Fruit fly (Drosophila melanogaster): ENCODE measurements around the gene Ctps.

The Ctps gene

DNA sequence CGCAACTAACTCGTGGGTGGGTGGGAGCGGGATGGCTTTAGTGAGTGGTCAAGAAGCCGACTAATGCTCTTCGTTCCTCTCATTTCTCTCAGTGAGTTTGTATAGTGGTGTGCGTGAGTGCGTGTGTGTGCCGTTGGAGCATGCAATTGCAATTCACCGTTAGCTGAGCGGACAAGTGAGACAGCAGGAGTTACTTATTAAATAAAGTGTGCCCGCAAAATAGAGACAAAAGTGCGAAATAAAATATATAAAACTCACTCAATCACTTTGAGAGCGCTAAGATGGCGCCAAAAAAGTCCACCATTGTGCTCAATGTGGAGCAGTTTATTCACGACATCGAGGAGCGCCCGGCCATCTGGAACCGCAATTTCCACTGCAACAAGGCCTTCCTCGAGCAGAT is 10.8 kb downstream of the Ctps start:
- TF ChIP-seq psq (optimal IDR thresholded peaks at IDR 0.05) (no peak), EcR (GFP tag; optimal IDR thresholded peaks at IDR 0.05) (no peak), usp (GFP tag; optimal IDR thresholded peaks at IDR 0.05) (no peak), Dll (optimal IDR thresholded peaks at IDR 0.05) (no peak), pan (optimal IDR thresholded peaks at IDR 0.05) (no peak)

DNA sequence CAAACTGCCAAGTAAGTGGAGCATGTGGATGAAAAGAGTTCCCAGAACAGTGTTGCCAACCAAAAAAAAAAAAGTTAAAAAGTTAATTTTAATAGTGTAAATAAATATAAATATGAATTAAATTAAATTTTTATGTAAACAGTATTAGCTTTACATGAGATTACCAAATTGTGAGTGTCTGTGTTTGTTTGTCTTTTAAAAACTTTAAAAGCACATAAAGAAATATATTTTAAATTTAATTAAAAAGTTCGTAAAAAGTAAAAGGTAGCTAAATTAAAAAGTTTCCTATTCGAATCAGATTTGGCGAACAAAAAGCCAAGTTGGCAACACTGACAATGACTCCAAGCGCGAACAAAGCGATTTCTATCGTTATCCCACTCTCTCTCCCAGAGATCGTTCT is 11.2 kb downstream of the Ctps start:
- TF ChIP-seq EcR (GFP tag; optimal IDR thresholded peaks at IDR 0.05) (no peak), Dll (optimal IDR thresholded peaks at IDR 0.05) (no peak), pan (optimal IDR thresholded peaks at IDR 0.05) (no peak), psq (optimal IDR thresholded peaks at IDR 0.05) (no peak), CG8478 (optimal IDR thresholded peaks at IDR 0.05) (no peak), usp (GFP tag; optimal IDR thresholded peaks at IDR 0.05) (no peak)

DNA sequence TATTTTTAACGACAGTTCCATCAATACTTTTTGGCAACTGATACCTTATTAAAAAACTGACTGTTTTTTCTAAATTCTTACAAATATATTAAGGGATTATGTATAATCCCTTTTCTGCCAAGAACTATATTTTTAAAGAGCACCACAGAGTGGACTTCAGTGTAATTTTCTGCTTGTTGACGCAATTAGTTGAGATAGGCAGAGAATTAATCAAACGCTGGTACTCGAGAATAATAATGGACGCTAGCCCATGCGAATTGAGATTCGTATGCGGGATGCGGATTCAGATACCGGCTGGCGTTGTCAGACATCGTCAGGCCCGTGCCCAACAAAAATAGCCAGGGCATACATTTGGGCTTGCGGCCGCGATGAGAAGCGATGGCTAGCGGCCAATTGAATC is 15.5 kb downstream of the Ctps start, which contains the start of gene CG13458:
Gene CG13458 (plus strand): TSS at position 301 of the 400 bp plus-strand sequence.
- TF ChIP-seq Dll (optimal IDR thresholded peaks at IDR 0.05) (no peak), psq (optimal IDR thresholded peaks at IDR 0.05) (no peak), EcR (GFP tag; optimal IDR thresholded peaks at IDR 0.05) (no peak), usp (GFP tag; optimal IDR thresholded peaks at IDR 0.05) (no peak), CG8478 (optimal IDR thresholded peaks at IDR 0.05) (no peak), pan (optimal IDR thresholded peaks at IDR 0.05) (no peak)

DNA sequence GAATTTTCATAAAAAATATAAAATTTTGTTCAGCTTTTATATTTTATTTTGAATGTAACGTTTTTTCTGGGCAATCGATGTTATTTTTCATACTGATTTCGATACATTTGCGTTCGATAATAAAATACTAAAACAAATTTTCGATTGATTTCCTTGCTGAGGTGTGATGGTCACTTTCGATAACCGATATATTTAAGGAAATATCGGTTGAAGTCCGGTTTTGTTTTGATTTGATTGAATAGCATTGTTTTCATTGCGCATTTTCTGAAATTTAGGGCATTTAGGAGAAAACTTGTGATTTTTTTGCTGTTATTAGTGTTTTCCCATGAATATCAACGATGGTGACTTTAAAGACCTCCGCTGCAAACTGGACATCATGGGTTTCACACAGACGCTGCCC is 18.8 kb downstream of the Ctps start, which contains the start of gene Cep135:
Gene Cep135 (plus strand): TSS at position 202 of the 400 bp plus-strand sequence.
- TF ChIP-seq psq (optimal IDR thresholded peaks at IDR 0.05), result no peak
- no peak for TF ChIP-seq EcR (GFP tag; optimal IDR thresholded peaks at IDR 0.05)
- TF ChIP-seq CG8478 (optimal IDR thresholded peaks at IDR 0.05), result no peak
- TF ChIP-seq Dll (optimal IDR thresholded peaks at IDR 0.05), result no peak
- TF ChIP-seq usp (GFP tag; optimal IDR thresholded peaks at IDR 0.05), result no peak
- no peak for TF ChIP-seq pan (optimal IDR thresholded peaks at IDR 0.05)

DNA sequence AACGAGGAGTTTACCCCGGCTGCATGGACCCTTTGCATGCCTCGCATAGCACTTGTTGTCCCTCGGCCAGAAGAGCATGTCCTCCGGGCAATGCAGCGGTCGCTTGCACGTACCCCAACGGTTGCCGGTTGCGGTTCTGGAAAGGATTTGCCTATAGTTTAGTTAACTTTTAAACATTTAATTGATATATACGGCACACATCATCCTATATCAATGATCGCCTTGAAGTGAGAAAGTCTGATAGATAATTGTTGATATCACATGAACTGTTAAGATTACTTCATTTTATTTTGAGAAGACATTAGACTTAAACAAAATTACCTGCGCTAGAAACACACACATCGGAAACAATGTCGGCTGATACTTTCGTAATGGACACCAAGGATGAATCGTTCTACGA is 23.6 kb downstream of the Ctps start, which contains the start of gene CG32847:
Gene CG32847 (plus strand): TSS at position 301 of the 400 bp plus-strand sequence.
- no peak for TF ChIP-seq EcR (GFP tag; optimal IDR thresholded peaks at IDR 0.05)
- TF ChIP-seq Dll (optimal IDR thresholded peaks at IDR 0.05), result no peak
- no peak for TF ChIP-seq psq (optimal IDR thresholded peaks at IDR 0.05)
- no peak for TF ChIP-seq pan (optimal IDR thresholded peaks at IDR 0.05)
- TF ChIP-seq CG8478 (optimal IDR thresholded peaks at IDR 0.05), result no peak
- TF ChIP-seq usp (GFP tag; optimal IDR thresholded peaks at IDR 0.05), result no peak

- TF ChIP-seq CG8478 (optimal IDR thresholded peaks at IDR 0.05), result no peak
- TF ChIP-seq psq (optimal IDR thresholded peaks at IDR 0.05), result no peak
- no peak for TF ChIP-seq usp (GFP tag; optimal IDR thresholded peaks at IDR 0.05)
- TF ChIP-seq pan (optimal IDR thresholded peaks at IDR 0.05), result no peak
- TF ChIP-seq Dll (optimal IDR thresholded peaks at IDR 0.05), result no peak
- TF ChIP-seq EcR (GFP tag; optimal IDR thresholded peaks at IDR 0.05), result no peak
Observed at dm6 chr3L:15123736-15124135, 26.0 kb downstream of the Ctps start.

DNA sequence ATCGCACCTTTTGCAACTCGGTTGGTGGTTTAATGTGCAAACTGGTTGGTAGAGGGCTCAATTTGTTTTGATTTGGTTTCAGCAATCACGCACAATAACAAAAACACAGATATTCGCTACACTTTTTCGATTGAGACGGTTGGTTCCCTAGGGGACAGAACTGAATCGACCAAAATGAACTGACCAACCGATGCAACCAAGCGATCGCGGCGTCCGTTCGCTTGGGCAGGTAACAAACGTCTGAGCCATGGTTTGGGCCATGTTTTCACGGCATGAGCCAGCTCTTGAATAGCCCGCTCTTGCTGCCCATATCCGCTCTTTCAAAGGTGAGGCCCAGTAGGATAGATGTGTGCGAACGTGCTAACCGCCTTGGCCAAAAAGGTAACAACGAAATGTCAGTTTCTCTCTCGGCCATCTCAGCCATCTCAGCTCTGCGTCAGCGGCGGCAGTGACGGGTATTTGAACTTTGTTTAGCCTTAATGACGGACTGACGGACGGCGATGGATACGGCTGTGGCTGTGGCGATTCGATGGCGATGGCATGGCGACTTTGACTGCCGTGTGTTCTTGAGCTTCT is 27.5 kb downstream of the Ctps start, which contains the start of gene CG16959:
Gene CG16959 (minus strand): TSS at position 245 of the 576 bp plus-strand sequence.
- TF ChIP-seq pan (optimal IDR thresholded peaks at IDR 0.05) (no peak), EcR (GFP tag; optimal IDR thresholded peaks at IDR 0.05) (peak in 1 of 2 experiments; percentile 49)

DNA sequence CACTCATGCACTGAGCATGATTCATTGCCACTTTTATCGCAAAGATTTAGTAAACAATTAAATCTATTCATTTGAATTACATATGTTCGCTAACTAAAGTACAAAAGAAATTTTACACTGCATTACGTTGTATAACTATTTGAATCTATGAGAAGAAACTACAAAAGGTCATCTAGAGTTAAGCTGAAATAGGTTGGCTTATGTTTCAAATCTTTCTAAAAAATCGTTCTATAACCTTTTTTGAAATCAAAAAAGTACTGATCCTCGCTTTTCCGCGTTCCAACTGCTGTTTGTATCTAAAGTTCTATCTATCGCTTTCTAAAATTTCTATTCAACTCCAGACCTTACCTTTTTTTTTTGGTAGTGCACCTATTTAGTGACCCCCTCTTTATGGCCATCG is 28.0 kb downstream of the Ctps start:
- TF ChIP-seq pan (optimal IDR thresholded peaks at IDR 0.05) (no peak), Dll (optimal IDR thresholded peaks at IDR 0.05) (no peak), usp (GFP tag; optimal IDR thresholded peaks at IDR 0.05) (no peak), CG8478 (optimal IDR thresholded peaks at IDR 0.05) (no peak), EcR (GFP tag; optimal IDR thresholded peaks at IDR 0.05) (no peak), psq (optimal IDR thresholded peaks at IDR 0.05) (no peak)

DNA sequence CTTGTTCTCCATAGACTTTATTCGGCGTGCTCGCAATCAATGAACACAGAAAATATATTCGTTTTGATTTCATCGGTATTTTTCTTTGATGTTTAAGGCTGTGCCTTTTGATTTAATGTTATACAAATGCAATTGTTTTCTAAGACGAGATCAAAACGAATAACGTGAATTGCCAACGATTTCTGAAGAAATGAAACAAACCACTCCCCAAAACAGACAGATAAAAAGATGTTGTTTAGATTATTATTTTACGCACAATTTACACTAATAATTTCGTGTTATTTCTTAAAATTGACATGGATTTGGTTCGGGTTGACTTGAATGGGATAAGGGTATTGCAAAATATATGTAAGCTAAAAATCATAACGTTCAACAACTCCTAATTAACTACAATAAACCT is 33.6 kb downstream of the Ctps start, which contains the start of gene CG13457:
Gene CG13457 (minus strand): TSS at position 101 of the 400 bp plus-strand sequence.
- TF ChIP-seq psq (optimal IDR thresholded peaks at IDR 0.05), result no peak
- TF ChIP-seq pan (optimal IDR thresholded peaks at IDR 0.05), result no peak
- TF ChIP-seq usp (GFP tag; optimal IDR thresholded peaks at IDR 0.05), result no peak
- TF ChIP-seq EcR (GFP tag; optimal IDR thresholded peaks at IDR 0.05), result no peak
- no peak for TF ChIP-seq Dll (optimal IDR thresholded peaks at IDR 0.05)
- no peak for TF ChIP-seq CG8478 (optimal IDR thresholded peaks at IDR 0.05)

DNA sequence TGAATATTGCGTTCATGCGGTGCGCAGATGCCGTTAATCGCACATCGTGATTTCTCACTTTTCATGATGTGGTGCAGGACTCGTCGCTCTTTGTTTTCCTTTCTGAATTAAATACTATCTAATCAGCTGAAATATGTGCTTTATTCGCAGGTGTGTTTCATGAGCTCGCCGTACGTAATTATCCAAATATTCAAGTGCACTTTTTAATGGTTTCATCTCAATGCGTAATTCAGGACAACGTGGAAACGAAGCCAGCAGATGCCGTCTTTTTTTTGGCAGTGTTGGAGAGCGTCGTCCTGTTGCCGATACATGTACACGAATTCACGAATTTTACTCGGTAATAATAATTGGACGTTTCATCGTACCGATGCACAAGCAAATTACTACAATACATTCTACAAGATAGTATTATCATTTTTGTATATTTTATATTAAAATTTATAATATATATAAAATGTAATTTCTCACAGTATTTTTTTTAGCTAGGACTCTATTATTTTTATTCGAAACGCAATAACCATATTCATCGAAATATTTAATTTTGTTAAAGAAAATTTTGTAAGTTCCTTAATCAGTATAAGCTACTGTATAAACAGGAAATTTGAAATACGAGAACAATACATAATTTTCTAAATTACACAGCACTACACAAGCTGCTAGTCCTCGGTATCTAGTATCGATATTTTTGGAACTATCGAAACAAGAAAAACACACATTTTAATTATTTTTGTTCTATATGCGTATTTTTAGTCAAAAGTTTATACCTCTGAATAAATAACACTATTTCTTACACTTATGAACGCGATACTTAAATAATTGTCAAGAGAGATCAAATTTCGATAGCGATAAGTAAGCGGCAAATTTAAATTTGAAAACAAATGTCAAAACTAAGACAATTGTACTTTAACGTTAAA is 39.2 kb downstream of the Ctps start, which contains the start of gene CG12316:
Gene CG12316 (minus strand): TSS at position 276 of the 914 bp plus-strand sequence.
- TF ChIP-seq psq (optimal IDR thresholded peaks at IDR 0.05), result no peak
- TF ChIP-seq Dll (optimal IDR thresholded peaks at IDR 0.05), result no peak
- TF ChIP-seq pan (optimal IDR thresholded peaks at IDR 0.05), result no peak
- TF ChIP-seq CG8478 (optimal IDR thresholded peaks at IDR 0.05), result no peak
- no peak for TF ChIP-seq EcR (GFP tag; optimal IDR thresholded peaks at IDR 0.05)
- TF ChIP-seq usp (GFP tag; optimal IDR thresholded peaks at IDR 0.05), result no peak

DNA sequence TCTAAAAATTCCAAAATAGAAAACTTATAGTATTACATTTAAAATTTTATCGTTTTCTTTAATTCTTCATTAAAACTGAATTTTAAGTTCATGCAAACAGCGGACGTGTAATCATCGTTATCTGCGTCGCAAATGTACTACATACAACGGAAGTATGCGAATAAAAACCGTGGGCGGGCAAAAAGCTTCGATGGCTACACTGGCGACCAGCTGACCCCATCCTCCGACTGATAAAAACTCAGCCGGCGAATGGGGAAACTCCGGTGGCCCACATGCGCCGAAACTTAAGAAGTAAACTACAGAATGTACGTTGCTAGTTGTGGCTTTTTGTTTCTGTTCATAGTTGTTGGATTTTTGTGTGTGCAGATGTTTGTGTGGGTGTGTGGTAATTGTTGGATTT is 40.1 kb downstream of the Ctps start:
- no peak for TF ChIP-seq Dll (optimal IDR thresholded peaks at IDR 0.05)
- TF ChIP-seq pan (optimal IDR thresholded peaks at IDR 0.05), result no peak
- no peak for TF ChIP-seq EcR (GFP tag; optimal IDR thresholded peaks at IDR 0.05)
- no peak for TF ChIP-seq usp (GFP tag; optimal IDR thresholded peaks at IDR 0.05)
- no peak for TF ChIP-seq CG8478 (optimal IDR thresholded peaks at IDR 0.05)
- TF ChIP-seq psq (optimal IDR thresholded peaks at IDR 0.05), result no peak
